Fruit fly (Drosophila melanogaster): ENCODE data around the gene CG34404.
A peak's percentile ranks its signal among the peaks of the same experiment; 100 is the strongest.

The CG34404 gene

DNA sequence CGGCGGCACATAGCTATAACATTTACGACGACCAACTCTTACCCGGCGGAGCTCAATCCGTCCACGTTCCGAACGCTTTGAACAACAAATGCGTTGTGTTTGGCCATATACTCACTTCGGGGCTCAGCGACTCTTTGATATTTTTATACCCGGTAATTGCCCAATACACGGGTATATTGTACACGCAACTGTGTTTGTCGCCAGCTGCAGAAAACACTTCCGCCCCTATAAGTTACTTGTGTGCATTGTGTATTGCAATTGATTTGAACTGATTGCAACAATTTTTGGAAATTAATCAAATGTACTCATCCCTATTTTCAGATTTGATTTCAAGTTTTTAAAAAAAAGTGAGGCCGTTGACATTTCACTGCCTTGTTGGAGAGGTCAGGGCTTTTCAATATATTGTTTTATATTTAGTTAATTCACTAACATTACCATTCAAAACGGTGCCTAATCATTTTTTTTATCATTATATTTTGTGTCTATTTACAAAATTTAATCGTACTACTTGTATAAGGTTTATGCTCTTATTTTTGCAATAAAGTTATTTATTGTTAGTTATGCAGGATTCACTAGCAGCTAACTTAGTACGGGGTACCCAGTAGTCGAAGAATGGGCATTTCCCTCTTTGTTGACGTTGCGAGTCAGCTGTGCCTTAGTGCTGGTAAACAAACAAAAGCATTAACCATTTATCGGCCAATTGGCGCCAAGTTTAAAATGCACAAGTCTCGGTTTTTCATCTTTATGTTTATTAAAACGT lies 24.4 kb downstream of the CG34404 start, which contains the start of gene Nagk (continued):
- TF ChIP-seq CG12391 (tag; optimal IDR thresholded peaks at IDR 0.05) (peak; percentile 77), Hr51 (GFP tag; optimal IDR thresholded peaks at IDR 0.05) (peak; percentile 13 to 68), Dfd (GFP tag; optimal IDR thresholded peaks at IDR 0.05) (no peak), Dip2 (GFP tag; IDR thresholded peaks at IDR 0.05) (no peak), CG31441 (GFP tag; IDR thresholded peaks at IDR 0.05) (peak; percentile 70), CG9609 (GFP tag; optimal IDR thresholded peaks at IDR 0.05) (peak; percentile 25), ro (GFP tag; IDR thresholded peaks at IDR 0.05) (no peak), CG12299 (tag; optimal IDR thresholded peaks at IDR 0.05) (no peak), CG3281 (GFP tag; optimal IDR thresholded peaks at IDR 0.05) (peak; percentile 62), CG43689 (GFP tag; IDR thresholded peaks at IDR 0.05) (0 out of 2 replicates have a peak, but pooled peaks have one; percentile 11), gt (GFP tag; IDR thresholded peaks at IDR 0.05) (no peak)

DNA sequence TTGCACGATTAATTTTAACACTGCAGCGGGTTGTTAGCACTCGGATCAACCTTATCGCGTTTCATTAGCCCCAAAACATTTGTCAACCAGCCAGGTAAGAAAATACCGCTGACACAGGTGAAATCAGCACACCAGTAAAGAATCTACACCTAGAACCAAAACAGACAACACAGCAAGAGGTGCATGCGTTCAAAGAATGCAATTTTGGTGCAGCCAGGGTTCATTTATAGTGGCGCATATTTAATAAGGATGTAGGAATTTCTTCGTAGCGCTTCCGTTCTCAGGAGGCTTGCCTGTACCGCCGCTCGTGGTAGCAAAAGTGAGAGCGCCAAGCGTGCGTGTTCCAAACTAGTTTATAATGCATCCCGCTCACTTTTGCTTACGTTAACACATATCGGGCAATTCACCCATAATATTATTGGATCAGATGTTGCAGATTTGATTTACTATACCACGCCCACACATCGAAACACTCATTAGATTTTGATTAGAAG lies 25.0 kb downstream of the CG34404 start:
- TF ChIP-seq vfl (GFP tag; optimal IDR thresholded peaks at IDR 0.05) (no peak), seq (GFP tag; IDR thresholded peaks at IDR 0.05) (no peak), sens-2 (GFP tag; IDR thresholded peaks at IDR 0.05) (no peak), CG7928 (GFP tag; optimal IDR thresholded peaks at IDR 0.05) (no peak), eyg (GFP tag; optimal IDR thresholded peaks at IDR 0.05) (no peak), CG4730 (GFP tag; IDR thresholded peaks at IDR 0.05) (0 out of 2 replicates have a peak, but pooled peaks have one; percentile 5), crc (GFP tag; optimal IDR thresholded peaks at IDR 0.05) (no peak), Opbp (GFP tag; IDR thresholded peaks at IDR 0.05; ENCODE audit: partially characterized antibody) (no peak), tna (GFP tag; IDR thresholded peaks at IDR 0.05; ENCODE audit: partially characterized antibody) (no peak), zen2 (GFP tag; IDR thresholded peaks at IDR 0.05; ENCODE audit: partially characterized antibody) (no peak), Ets65A (GFP tag) (no peak), CG14667 (GFP tag; IDR thresholded peaks at IDR 0.05) (peak; percentile 34; the same call in 1 of the 2 replicates), wek (GFP tag; optimal IDR thresholded peaks at IDR 0.05) (no peak), CG1647 (GFP tag; optimal IDR thresholded peaks at IDR 0.05) (no peak), Hmr (GFP tag; optimal IDR thresholded peaks at IDR 0.05) (no peak), tap (tag; optimal IDR thresholded peaks at IDR 0.05) (no peak), CG9876 (GFP tag; optimal IDR thresholded peaks at IDR 0.05) (no peak), klu (GFP tag; IDR thresholded peaks at IDR 0.05) (no peak), chn (GFP tag; optimal IDR thresholded peaks at IDR 0.05) (no peak), Nf-YB (GFP tag; optimal IDR thresholded peaks at IDR 0.05) (no peak), CG34422 (GFP tag; IDR thresholded peaks at IDR 0.05) (peak; percentile 70; the same call in 1 of the 3 replicates), bowl (GFP tag; IDR thresholded peaks at IDR 0.05) (no peak), CG11093 (GFP tag; IDR thresholded peaks at IDR 0.05) (0 out of 3 replicates have a peak, but pooled peaks have one; percentile 9), Xrp1 (GFP tag; IDR thresholded peaks at IDR 0.05) (0 out of 2 replicates have a peak, but pooled peaks have one; percentile 32), Trl (optimal IDR thresholded peaks at IDR 0.05) (peak in 1 of 2 experiments; percentile 27), Trl (GFP tag; optimal IDR thresholded peaks at IDR 0.05) (no peak), CG16815 (GFP tag; optimal IDR thresholded peaks at IDR 0.05) (no peak), CG14050 (GFP tag; IDR thresholded peaks at IDR 0.05) (no peak), Sox102F (GFP tag; optimal IDR thresholded peaks at IDR 0.05) (no peak), CG15601 (tag; optimal IDR thresholded peaks at IDR 0.05) (no peak), Antp (GFP tag; optimal IDR thresholded peaks at IDR 0.05) (no peak), rib (GFP tag; IDR thresholded peaks at IDR 0.05) (no peak), CG7745 (tag; optimal IDR thresholded peaks at IDR 0.05) (no peak), lov (optimal IDR thresholded peaks at IDR 0.05) (no peak), lov (GFP tag; IDR thresholded peaks at IDR 0.05) (no peak), CG17359 (tag; optimal IDR thresholded peaks at IDR 0.05) (no peak), grn (GFP tag; optimal IDR thresholded peaks at IDR 0.05) (no peak), Sry-β (GFP tag; optimal IDR thresholded peaks at IDR 0.05) (no peak), gro (GFP tag; optimal IDR thresholded peaks at IDR 0.05) (no peak)
